Fruit fly (Drosophila melanogaster) whole organism, adult: ENCODE measurements around the gene RhoGAP93B.
A peak's percentile ranks its signal among the peaks of the same experiment; 100 is the strongest.

ENCODE experiments used
- CG11617 ChIP-seq: fragments of 200-800 bp; sonication (Bioruptor generic); optimal IDR thresholded peaks from 2 replicates; lab custom pipeline; 2017; ENCODE audit warnings: mild to moderate bottlenecking, missing biosample characterization, missing genetic modification reagents, missing genetic modification characterization
- CG12768 ChIP-seq: fragments of 200-800 bp; sonication (Bioruptor generic); optimal IDR thresholded peaks from 2 replicates; lab custom pipeline; 2017; ENCODE audit warnings: missing biosample characterization, missing genetic modification characterization, mild to moderate bottlenecking, moderate library complexity, missing genetic modification reagents
- CG14711 ChIP-seq: fragments of 200-800 bp; sonication (Bioruptor generic); optimal IDR thresholded peaks from 2 replicates; lab custom pipeline; 2018; ENCODE audit warnings: missing biosample characterization, mild to moderate bottlenecking, missing genetic modification characterization, moderate library complexity
- CG1620 ChIP-seq: fragments of 200-800 bp; sonication (Bioruptor generic); optimal IDR thresholded peaks from 2 replicates; lab custom pipeline; 2016; ENCODE audit warnings: missing biosample characterization, missing genetic modification characterization
- CG33017 ChIP-seq: fragments of 200-800 bp; sonication (Bioruptor generic); optimal IDR thresholded peaks from 2 replicates; lab custom pipeline; 2018; ENCODE audit warnings: missing biosample characterization, mild to moderate bottlenecking, missing genetic modification characterization, moderate library complexity
- CG5204 ChIP-seq: fragments of 200-800 bp; sonication (Bioruptor generic); optimal IDR thresholded peaks from 2 replicates; lab custom pipeline; 2016; ENCODE audit warnings: missing biosample characterization, missing genetic modification characterization
- CG7045 ChIP-seq: fragments of 200-800 bp; sonication (Bioruptor generic); optimal IDR thresholded peaks from 2 replicates; lab custom pipeline; 2017; ENCODE audit warnings: missing biosample characterization, mild to moderate bottlenecking, missing genetic modification characterization
- CG7101 ChIP-seq: fragments of 200-800 bp; sonication (Bioruptor generic); optimal IDR thresholded peaks from 2 replicates; lab custom pipeline; 2018; ENCODE audit warnings: missing biosample characterization, mild to moderate bottlenecking, missing genetic modification characterization, moderate library complexity
- Clk ChIP-seq: fragments of 200-800 bp; sonication (Bioruptor generic); optimal IDR thresholded peaks from 2 replicates; lab custom pipeline; 2017; ENCODE audit warnings: missing biosample characterization, missing genetic modification characterization
- Crg-1 ChIP-seq: fragments of 200-800 bp; sonication (Bioruptor generic); optimal IDR thresholded peaks from 2 replicates; lab custom pipeline; 2016; ENCODE audit warnings: missing biosample characterization, missing genetic modification characterization
- Hr96 ChIP-seq: fragments of 200-800 bp; sonication (Bioruptor generic); optimal IDR thresholded peaks from 2 replicates; lab custom pipeline; 2016; ENCODE audit warnings: missing biosample characterization, missing genetic modification characterization
- Mnt ChIP-seq: fragments of 200-800 bp; sonication (Bioruptor generic); optimal IDR thresholded peaks from 2 replicates; lab custom pipeline; 2016; ENCODE audit warnings: missing biosample characterization, mild to moderate bottlenecking, missing genetic modification characterization
- bab1 ChIP-seq: fragments of 200-800 bp; sonication (Bioruptor generic); optimal IDR thresholded peaks from 3 replicates; lab custom pipeline; 2019; ENCODE audit warnings: missing biosample characterization, mild to moderate bottlenecking, missing genetic modification characterization, moderate library complexity
- cic ChIP-seq: fragments of 200-800 bp; sonication (Bioruptor generic); optimal IDR thresholded peaks from 2 replicates; lab custom pipeline; 2017; ENCODE audit warnings: missing biosample characterization, mild to moderate bottlenecking, missing genetic modification characterization, moderate library complexity
- cnc ChIP-seq, 2 experiments: fragments of >200 bp; optimal IDR thresholded peaks; 2 replicates each; lab custom pipeline; 2017
- kay ChIP-seq: fragments of 200-800 bp; sonication (Bioruptor generic); peaks from one replicate; lab custom pipeline; 2016; ENCODE audit warnings: missing biosample characterization, missing genetic modification characterization, borderline replicate concordance
- ovo ChIP-seq: fragments of 200-800 bp; sonication (Bioruptor generic); optimal IDR thresholded peaks from 2 replicates; lab custom pipeline; 2016; ENCODE audit warnings: missing biosample characterization, missing genetic modification characterization
- pad ChIP-seq: fragments of 200-800 bp; sonication (Bioruptor generic); optimal IDR thresholded peaks from 3 replicates; lab custom pipeline; 2017; ENCODE audit warnings: missing biosample characterization, missing genetic modification characterization, mild to moderate bottlenecking, moderate library complexity, missing genetic modification reagents
- tj ChIP-seq: fragments of 200-800 bp; sonication (Bioruptor generic); optimal IDR thresholded peaks from 3 replicates; lab custom pipeline; 2017; ENCODE audit warnings: missing biosample characterization, mild to moderate bottlenecking, missing genetic modification characterization, moderate library complexity
- toe ChIP-seq: fragments of 200-800 bp; sonication (Bioruptor generic); optimal IDR thresholded peaks from 2 replicates; lab custom pipeline; 2016; ENCODE audit warnings: missing biosample characterization, missing genetic modification characterization

The RhoGAP93B gene

DNA sequence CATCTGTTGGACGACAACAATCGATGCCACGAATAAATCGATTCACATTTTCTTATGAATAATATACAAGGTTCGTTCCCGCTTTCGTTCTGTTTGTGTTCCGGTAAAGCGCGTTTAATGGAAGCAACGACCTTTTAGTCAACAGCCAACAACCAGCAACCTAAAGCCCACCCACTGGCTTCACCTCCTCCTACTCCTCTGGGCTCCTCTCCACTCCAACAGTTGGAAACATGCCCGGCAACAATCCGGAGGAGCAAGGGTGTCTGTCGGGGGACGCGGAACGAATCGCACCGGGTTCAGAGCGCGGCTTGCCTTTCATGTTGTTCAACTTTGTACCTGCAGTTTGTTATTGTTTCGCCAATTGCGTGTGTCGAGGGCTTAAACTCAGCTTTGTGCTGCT is 26.6 kb upstream of the RhoGAP93B start:
- TF ChIP-seq ovo (GFP tag; lab: Kevin White, UChicago) = no peak
- no peak for TF ChIP-seq bab1 (GFP tag; lab: Kevin White, UChicago)
- no peak for TF ChIP-seq CG7045 (GFP tag; lab: Kevin White, UChicago)
- no peak for TF ChIP-seq CG33017 (tag; lab: Kevin White, UChicago)
- TF ChIP-seq CG5204 (GFP tag; lab: Kevin White, UChicago) = no peak

DNA sequence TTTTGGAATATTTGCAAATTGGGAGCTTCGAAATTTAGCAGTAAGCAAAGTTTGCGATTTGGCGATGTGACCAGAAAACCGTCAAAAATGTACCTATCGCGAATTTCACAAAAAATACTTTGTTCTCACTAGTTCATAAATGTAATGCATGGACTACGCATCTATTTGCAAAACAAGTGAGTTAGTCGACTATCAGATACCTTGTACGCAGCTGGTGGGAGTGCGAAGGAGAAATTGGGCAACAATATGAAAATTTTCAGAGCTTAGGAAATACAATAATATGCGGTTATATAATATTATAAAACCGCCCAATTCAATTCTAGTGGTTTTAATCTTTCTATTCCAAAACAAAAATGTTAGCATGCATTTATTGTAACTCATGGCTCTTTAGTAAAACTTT is 21.2 kb upstream of the RhoGAP93B start, which contains the start of gene Bdbt:
Gene Bdbt, minus strand, starts transcription at position 73 of the 400 bp plus-strand sequence.
- TF ChIP-seq tj (GFP tag; lab: Kevin White, UChicago) (peak; percentile 31), CG7101 (tag; lab: Kevin White, UChicago) (peak; percentile 32), CG5204 (GFP tag; lab: Kevin White, UChicago) (no peak), Mnt (GFP tag; lab: Kevin White, UChicago) (peak; percentile 67), CG12768 (GFP tag; lab: Kevin White, UChicago) (peak; percentile 7), CG11617 (GFP tag; lab: Kevin White, UChicago) (peak; percentile 9), ovo (GFP tag; lab: Kevin White, UChicago) (no peak)

DNA sequence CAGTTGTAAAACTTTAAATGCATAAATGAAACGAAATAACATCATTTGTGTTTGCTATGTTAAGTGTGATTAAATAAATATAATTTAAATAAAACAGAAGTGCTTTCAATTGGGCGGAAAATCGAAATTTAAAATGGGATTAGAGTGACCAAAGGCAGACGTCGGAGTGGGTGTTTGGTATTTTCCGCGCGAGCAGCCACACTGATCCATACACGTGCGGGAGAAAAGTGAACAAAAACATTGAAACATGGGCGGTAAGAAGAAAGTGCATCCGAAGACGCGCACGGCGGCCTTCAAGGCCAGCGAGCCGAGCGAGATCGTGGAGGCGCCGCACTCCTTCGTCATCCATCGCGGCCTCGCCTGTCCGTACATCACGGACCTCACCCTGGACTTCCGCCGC is 18.4 kb upstream of the RhoGAP93B start, which contains the start of gene ppan:
Gene ppan, plus strand, starts transcription at position 198 of the 400 bp plus-strand sequence.
- TF ChIP-seq Clk (GFP tag; lab: Kevin White, UChicago) (no peak), bab1 (GFP tag; lab: Kevin White, UChicago) (peak; percentile 49), CG12768 (GFP tag; lab: Kevin White, UChicago) (no peak), CG11617 (GFP tag; lab: Kevin White, UChicago) (peak; percentile 13), CG7101 (tag; lab: Kevin White, UChicago) (peak; percentile 2), CG14711 (no peak), Mnt (GFP tag; lab: Kevin White, UChicago) (peak; percentile 98), CG1620 (GFP tag; lab: Kevin White, UChicago) (no peak)

DNA sequence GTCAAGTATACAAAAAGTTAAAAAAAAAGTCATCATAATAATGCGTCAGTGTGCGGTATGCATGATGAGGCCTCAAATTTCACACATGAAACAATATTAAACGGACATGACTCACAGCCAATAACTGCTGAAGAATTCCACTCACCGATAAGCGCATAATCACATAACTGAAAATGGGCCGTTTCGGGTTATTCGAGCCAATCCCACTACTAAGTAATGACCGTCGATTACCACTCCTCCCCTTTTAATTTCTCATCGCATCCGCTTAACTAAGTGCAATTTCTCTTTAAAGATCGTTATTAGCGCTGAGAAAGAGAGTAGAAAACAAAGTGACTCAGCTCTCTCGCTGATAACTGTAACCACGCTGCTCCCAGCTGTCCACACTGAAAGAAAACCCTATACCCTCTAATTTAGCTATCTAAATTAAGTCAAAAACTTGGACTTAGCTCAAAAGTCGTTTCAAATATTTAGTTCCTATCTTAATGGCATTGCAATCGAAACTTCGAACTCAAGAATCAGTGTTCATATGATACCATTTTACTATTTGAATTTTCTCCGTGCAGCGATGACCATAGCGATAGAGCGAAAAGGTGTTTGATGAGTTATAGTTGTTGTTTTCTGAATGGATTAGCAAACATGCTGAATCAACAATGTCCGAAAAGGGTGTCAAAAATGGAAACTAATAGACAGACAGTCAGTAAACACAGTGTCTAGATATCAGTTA is 15.3 kb upstream of the RhoGAP93B start:
- TF ChIP-seq CG14711 (peak; percentile 75), CG12768 (GFP tag; lab: Kevin White, UChicago) (peak; percentile 57), CG1620 (GFP tag; lab: Kevin White, UChicago) (peak; percentile 58), bab1 (GFP tag; lab: Kevin White, UChicago) (peak; percentile 81), Crg-1 (GFP tag; lab: Kevin White, UChicago) (peak; percentile 48), pad (GFP tag; lab: Kevin White, UChicago) (no peak), Hr96 (GFP tag; lab: Kevin White, UChicago) (no peak), toe (GFP tag; lab: Kevin White, UChicago) (no peak), CG33017 (tag; lab: Kevin White, UChicago) (peak; percentile 86), cnc (optimal IDR thresholded peaks at IDR 0.05; lab: Kevin White, UChicago) (no peak), CG11617 (GFP tag; lab: Kevin White, UChicago) (peak; percentile 76), CG7101 (tag; lab: Kevin White, UChicago) (peak; percentile 77), ovo (GFP tag; lab: Kevin White, UChicago) (peak; percentile 81), kay (no peak), CG5204 (GFP tag; lab: Kevin White, UChicago) (no peak), CG7045 (GFP tag; lab: Kevin White, UChicago) (peak; percentile 7), Clk (GFP tag; lab: Kevin White, UChicago) (no peak), cic (GFP tag; lab: Kevin White, UChicago) (peak; percentile 9), Mnt (GFP tag; lab: Kevin White, UChicago) (peak; percentile 43), tj (GFP tag; lab: Kevin White, UChicago) (peak; percentile 40)

DNA sequence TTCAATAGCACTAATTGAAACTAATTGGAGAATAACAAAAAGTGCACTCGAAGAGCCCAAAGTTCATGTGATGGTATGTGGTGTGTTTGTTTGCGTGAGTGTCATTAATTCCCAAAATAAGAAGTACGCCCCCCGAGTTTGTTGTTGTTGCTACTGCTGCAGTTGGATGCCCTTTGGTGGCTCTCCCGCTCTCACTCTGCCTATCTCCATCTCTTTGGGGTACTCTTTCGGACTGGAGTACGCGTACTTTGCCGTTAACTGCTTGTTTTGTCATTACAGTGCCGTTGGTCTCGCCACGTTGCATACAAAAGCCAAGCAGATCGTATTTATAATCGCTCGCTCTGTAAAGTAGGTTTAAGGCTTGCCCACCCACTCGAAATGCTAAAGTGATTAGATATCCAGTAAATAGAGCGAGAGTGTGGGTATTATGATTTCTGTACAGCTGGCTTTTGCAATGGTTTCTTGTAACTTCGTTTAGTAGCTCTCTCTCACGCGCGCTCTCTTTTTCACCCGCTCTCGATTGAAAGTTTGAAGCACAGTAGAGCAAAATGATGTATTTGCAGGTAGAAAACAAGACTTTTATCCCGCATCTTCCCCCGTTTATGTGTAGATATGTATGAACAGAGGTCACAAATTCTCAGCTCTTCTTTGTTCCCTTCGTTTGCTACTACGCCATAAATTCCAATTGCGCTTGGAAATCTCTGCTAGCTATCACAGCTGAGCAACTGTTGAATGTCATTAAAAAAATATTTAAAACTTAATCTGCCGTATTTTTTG is 14.5 kb upstream of the RhoGAP93B start:
- peak; percentile 17 for TF ChIP-seq Mnt (GFP tag; lab: Kevin White, UChicago)
- peak; percentile 64 for TF ChIP-seq CG12768 (GFP tag; lab: Kevin White, UChicago)
- peak; percentile 8 for TF ChIP-seq tj (GFP tag; lab: Kevin White, UChicago)
- peak; percentile 21 for TF ChIP-seq ovo (GFP tag; lab: Kevin White, UChicago)
- TF ChIP-seq CG14711 = no peak
- peak; percentile 91 for TF ChIP-seq pad (GFP tag; lab: Kevin White, UChicago)
- peak; percentile 62 for TF ChIP-seq cic (GFP tag; lab: Kevin White, UChicago)
- TF ChIP-seq Crg-1 (GFP tag; lab: Kevin White, UChicago) = no peak

DNA sequence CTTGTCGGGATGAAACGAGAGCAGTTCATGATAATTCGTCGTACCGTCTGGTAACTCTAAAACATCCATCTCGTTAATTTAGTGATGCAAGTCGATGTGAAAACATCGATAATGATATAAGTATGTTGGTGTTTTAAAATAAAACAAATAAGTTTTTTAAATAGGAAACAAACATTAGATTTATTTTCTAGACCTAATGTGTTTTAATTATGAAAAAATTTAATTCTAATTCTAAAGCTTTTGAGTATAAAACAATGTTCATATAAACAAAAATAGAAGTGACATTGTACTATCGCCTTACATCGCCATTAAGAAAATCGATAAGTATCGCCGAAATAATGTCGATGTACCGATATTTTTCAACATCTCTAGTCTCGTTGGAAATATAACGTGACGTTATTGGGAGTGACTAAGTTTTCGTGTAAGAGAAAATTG is 13.4 kb upstream of the RhoGAP93B start, which contains the start of gene Rab11:
Gene Rab11, plus strand, starts transcription at position 363 of the 435 bp plus-strand sequence.
- TF ChIP-seq bab1 (GFP tag; lab: Kevin White, UChicago) = peak; percentile 75
- TF ChIP-seq Hr96 (GFP tag; lab: Kevin White, UChicago) = no peak
- TF ChIP-seq kay = no peak
- peak; percentile 39 for TF ChIP-seq CG7045 (GFP tag; lab: Kevin White, UChicago)
- TF ChIP-seq cnc (optimal IDR thresholded peaks at IDR 0.05; lab: Kevin White, UChicago) = no peak
- peak; percentile 60 for TF ChIP-seq CG1620 (GFP tag; lab: Kevin White, UChicago)
- peak; percentile 62 for TF ChIP-seq Mnt (GFP tag; lab: Kevin White, UChicago)
- TF ChIP-seq CG7101 (tag; lab: Kevin White, UChicago) = peak; percentile 52
- peak; percentile 26 for TF ChIP-seq pad (GFP tag; lab: Kevin White, UChicago)
- no peak for TF ChIP-seq CG12768 (GFP tag; lab: Kevin White, UChicago)
- TF ChIP-seq Crg-1 (GFP tag; lab: Kevin White, UChicago) = peak; percentile 54
- peak; percentile 7 for TF ChIP-seq CG33017 (tag; lab: Kevin White, UChicago)
- peak; percentile 33 for TF ChIP-seq ovo (GFP tag; lab: Kevin White, UChicago)
- peak; percentile 78 for TF ChIP-seq CG11617 (GFP tag; lab: Kevin White, UChicago)
- no peak for TF ChIP-seq CG5204 (GFP tag; lab: Kevin White, UChicago)
- no peak for TF ChIP-seq cic (GFP tag; lab: Kevin White, UChicago)
- peak; percentile 30 for TF ChIP-seq tj (GFP tag; lab: Kevin White, UChicago)
- TF ChIP-seq Clk (GFP tag; lab: Kevin White, UChicago) = peak; percentile 3
- TF ChIP-seq toe (GFP tag; lab: Kevin White, UChicago) = no peak
- peak; percentile 39 for TF ChIP-seq CG14711
